Worm (Caenorhabditis elegans) whole organism, L1 larva: ENCODE results near the gene C44C10.15.

ENCODE experiments used
- C16A3.4 ChIP-seq: fragments of 150-350 bp; optimal IDR thresholded peaks from 2 replicates; lab custom pipeline; 2014; ENCODE audit warnings: missing biosample characterization, missing genetic modification characterization
- C34B4.2 ChIP-seq: sonication (generic microtip); optimal IDR thresholded peaks from 2 replicates; lab custom pipeline; 2017; ENCODE audit warnings: mild to moderate bottlenecking, missing genetic modification characterization, missing compliant biosample characterization
- ama-1 ChIP-seq: fragments of 150-350 bp; optimal IDR thresholded peaks from 2 replicates; lab custom pipeline; 2014
- blmp-1 ChIP-seq: fragments of 150-350 bp; optimal IDR thresholded peaks from 2 replicates; lab custom pipeline; 2014; ENCODE audit warnings: missing biosample characterization, missing genetic modification characterization
- ceh-63 ChIP-seq: fragments of 200-800 bp; sonication (Bioruptor generic); optimal IDR thresholded peaks from 2 replicates; lab custom pipeline; 2018; ENCODE audit warnings: mild to moderate bottlenecking, missing genetic modification characterization, missing compliant biosample characterization
- ceh-82 ChIP-seq, 3 experiments: fragments of 150-350 bp in 1 of 3; sonication (generic microtip) in 2 of 3; optimal IDR thresholded peaks; 2 replicates each; lab custom pipeline; 2014 to 2017; ENCODE audit warnings: missing biosample characterization in 3 of 3, missing genetic modification characterization in 3 of 3
- ceh-88 ChIP-seq: fragments of 200-800 bp; sonication (Bioruptor generic); IDR thresholded peaks from 2 replicates; pipeline ENCODE4 v1.3.6; 2022; ENCODE audit warnings: missing genetic modification characterization, missing compliant biosample characterization
- dpl-1 ChIP-seq, 3 experiments: fragments of 150-350 bp in 2 of 3; sonication (generic microtip) in 1 of 3; optimal IDR thresholded peaks; 2 replicates each; lab custom pipeline; 2014 to 2017; ENCODE audit warnings: missing biosample characterization in 3 of 3, missing genetic modification characterization in 3 of 3, missing genetic modification reagents in 3 of 3
- efl-1 ChIP-seq, 4 experiments: fragments of 150-350 bp; optimal IDR thresholded peaks in 3 of 4; peaks in 1 of 4; 1 replicate in 1 of 4; 2 replicates in 3 of 4; lab custom pipeline; 2014; ENCODE audit warnings: missing biosample characterization in 2 of 4, missing genetic modification characterization in 2 of 4, missing genetic modification reagents in 2 of 4
- elt-2 ChIP-seq: sonication (generic microtip); optimal IDR thresholded peaks from 2 replicates; lab custom pipeline; 2016; ENCODE audit warnings: missing genetic modification characterization, mild to moderate bottlenecking, inconsistent platforms, missing compliant biosample characterization, missing genetic modification reagents
- elt-3 ChIP-seq, 6 experiments: fragments of 150-350 bp in 1 of 6; sonication (generic microtip); optimal IDR thresholded peaks; 2 replicates each; lab custom pipeline; 2017 to 2018; ENCODE audit warnings: missing biosample characterization in 6 of 6, missing genetic modification characterization in 6 of 6, inconsistent platforms in 1 of 6
- fkh-4 ChIP-seq: sonication (generic microtip); optimal IDR thresholded peaks from 2 replicates; lab custom pipeline; 2016; ENCODE audit warnings: missing compliant biosample characterization, missing genetic modification characterization, borderline replicate concordance
- fkh-8 ChIP-seq: sonication (generic microtip); optimal IDR thresholded peaks from 2 replicates; lab custom pipeline; 2016; ENCODE audit warnings: mild to moderate bottlenecking, missing genetic modification characterization, missing compliant biosample characterization
- grh-1 ChIP-seq: fragments of 200-800 bp; sonication (Bioruptor generic); IDR thresholded peaks from 2 replicates; pipeline ENCODE4 v1.3.6; 2022; ENCODE audit warnings: missing genetic modification reagents, missing genetic modification characterization, missing compliant biosample characterization
- hlh-4 ChIP-seq: sonication (generic microtip); optimal IDR thresholded peaks from 2 replicates; lab custom pipeline; 2016; ENCODE audit warnings: mild to moderate bottlenecking, missing genetic modification characterization, missing compliant biosample characterization
- lin-13 ChIP-seq: fragments of 150-350 bp; optimal IDR thresholded peaks from 2 replicates; lab custom pipeline; 2014; ENCODE audit warnings: missing biosample characterization, missing genetic modification reagents, missing genetic modification characterization
- lin-14 ChIP-seq: fragments of 200-800 bp; sonication (Bioruptor generic); optimal IDR thresholded peaks from 2 replicates; lab custom pipeline; 2018; ENCODE audit warnings: mild to moderate bottlenecking, missing genetic modification characterization, moderate library complexity, missing compliant biosample characterization
- lin-15B ChIP-seq: fragments of 150-350 bp; sonication (generic microtip); optimal IDR thresholded peaks from 3 replicates; lab custom pipeline; 2014; ENCODE audit warnings: missing biosample characterization, missing genetic modification characterization
- lin-35 ChIP-seq, 2 experiments: fragments of 150-350 bp; optimal IDR thresholded peaks; 2 replicates each; lab custom pipeline; 2014; ENCODE audit warnings: missing biosample characterization in 2 of 2, missing genetic modification characterization in 2 of 2, missing genetic modification reagents in 2 of 2
- lir-3 ChIP-seq: sonication (generic microtip); optimal IDR thresholded peaks from 2 replicates; lab custom pipeline; 2016; ENCODE audit warnings: mild to moderate bottlenecking, missing genetic modification characterization, moderate library complexity, missing compliant biosample characterization; ENCODE audit not compliant: poor library complexity
- mab-9 ChIP-seq: fragments of 200-800 bp; sonication (Bioruptor generic); IDR thresholded peaks from 2 replicates; pipeline ENCODE4 v1.3.6; 2022; ENCODE audit warnings: missing genetic modification reagents, missing genetic modification characterization, missing compliant biosample characterization
- mdl-1 ChIP-seq, 2 experiments: fragments of 150-350 bp; optimal IDR thresholded peaks; 2 replicates each; lab custom pipeline; 2014 to 2017; ENCODE audit warnings: missing biosample characterization in 2 of 2, missing genetic modification characterization in 2 of 2, inconsistent platforms in 1 of 2
- mep-1 ChIP-seq: fragments of 150-350 bp; optimal IDR thresholded peaks from 2 replicates; lab custom pipeline; 2014; ENCODE audit warnings: missing biosample characterization, missing genetic modification characterization
- nhr-11 ChIP-seq: fragments of 150-350 bp; optimal IDR thresholded peaks from 2 replicates; lab custom pipeline; 2014; ENCODE audit warnings: missing biosample characterization, missing genetic modification characterization
- nhr-20 ChIP-seq: sonication (generic microtip); optimal IDR thresholded peaks from 2 replicates; lab custom pipeline; 2016; ENCODE audit warnings: mild to moderate bottlenecking, missing genetic modification characterization, missing compliant biosample characterization
- nhr-47 ChIP-seq: sonication (generic microtip); optimal IDR thresholded peaks from 2 replicates; lab custom pipeline; 2016; ENCODE audit warnings: mild to moderate bottlenecking, missing genetic modification characterization, moderate library complexity, missing compliant biosample characterization
- nhr-76 ChIP-seq: sonication (generic microtip); optimal IDR thresholded peaks from 2 replicates; lab custom pipeline; 2017; ENCODE audit warnings: missing biosample characterization, missing genetic modification characterization
- nhr-85 ChIP-seq: sonication (generic microtip); peaks from one replicate; lab custom pipeline; 2016; ENCODE audit warnings: missing genetic modification characterization, inconsistent platforms, missing compliant biosample characterization
- nhr-90 ChIP-seq: sonication (generic microtip); optimal IDR thresholded peaks from 2 replicates; lab custom pipeline; 2016; ENCODE audit warnings: mild to moderate bottlenecking, missing genetic modification characterization, missing compliant biosample characterization; ENCODE audit not compliant: poor library complexity
- pax-3 ChIP-seq: fragments of 200-800 bp; sonication (Bioruptor generic); optimal IDR thresholded peaks from 2 replicates; lab custom pipeline; 2018; ENCODE audit warnings: mild to moderate bottlenecking, missing genetic modification characterization, moderate library complexity, missing compliant biosample characterization
- rnt-1 ChIP-seq: sonication (generic microtip); optimal IDR thresholded peaks from 2 replicates; lab custom pipeline; 2016; ENCODE audit warnings: mild to moderate bottlenecking, missing genetic modification characterization, moderate library complexity, missing compliant biosample characterization
- skn-1 ChIP-seq: fragments of 150-350 bp; optimal IDR thresholded peaks from 2 replicates; lab custom pipeline; 2014; ENCODE audit warnings: missing biosample characterization, missing genetic modification characterization
- snpc-4 ChIP-seq: fragments of 150-350 bp; optimal IDR thresholded peaks from 2 replicates; lab custom pipeline; 2014; ENCODE audit warnings: missing biosample characterization, missing genetic modification characterization
- sox-4 ChIP-seq: sonication (generic microtip); optimal IDR thresholded peaks from 2 replicates; lab custom pipeline; 2016; ENCODE audit warnings: missing genetic modification characterization, missing compliant biosample characterization
- swsn-7 ChIP-seq: sonication (generic microtip); optimal IDR thresholded peaks from 2 replicates; lab custom pipeline; 2016; ENCODE audit warnings: missing genetic modification characterization, missing compliant biosample characterization
- tbx-2 ChIP-seq: sonication (generic microtip); optimal IDR thresholded peaks from 2 replicates; lab custom pipeline; 2016; ENCODE audit warnings: missing genetic modification characterization, missing compliant biosample characterization
- tlp-1 ChIP-seq: fragments of 150-350 bp; optimal IDR thresholded peaks from 2 replicates; lab custom pipeline; 2014; ENCODE audit warnings: missing biosample characterization, missing genetic modification characterization
- unc-130 ChIP-seq: fragments of 150-350 bp; optimal IDR thresholded peaks from 2 replicates; lab custom pipeline; 2017; ENCODE audit warnings: missing biosample characterization, missing genetic modification characterization, inconsistent platforms
- unc-86 ChIP-seq: sonication (generic microtip); optimal IDR thresholded peaks from 2 replicates; lab custom pipeline; 2016; ENCODE audit warnings: missing genetic modification characterization, missing compliant biosample characterization
- unc-98 ChIP-seq: fragments of 200-800 bp; sonication (Bioruptor generic); IDR thresholded peaks from 2 replicates; pipeline ENCODE4 v1.3.6; 2022; ENCODE audit warnings: missing genetic modification characterization, missing compliant biosample characterization
- xbp-1 ChIP-seq: sonication (generic microtip); optimal IDR thresholded peaks from 2 replicates; lab custom pipeline; 2016; ENCODE audit warnings: missing genetic modification characterization, missing compliant biosample characterization
- zip-4 ChIP-seq: fragments of 200-800 bp; sonication (Bioruptor generic); optimal IDR thresholded peaks from 2 replicates; lab custom pipeline; 2018; ENCODE audit warnings: mild to moderate bottlenecking, missing genetic modification characterization, moderate library complexity, missing compliant biosample characterization
- ztf-4 ChIP-seq: fragments of 150-350 bp; optimal IDR thresholded peaks from 2 replicates; lab custom pipeline; 2014; ENCODE audit warnings: missing biosample characterization, missing genetic modification characterization

Gene C44C10.15

ce11 chrX:11696696-11697095 lies 3.5 kb downstream of the C44C10.15 start, which contains the start of gene C44C10.12:
C44C10.12 (plus strand) TSS chrX:11696996.
- no peak for TF ChIP-seq lin-13 (GFP tag; lab: Kevin White, UChicago)
- TF ChIP-seq pax-3 (tag; lab: Kevin White, UChicago) = no peak
- TF ChIP-seq nhr-90 (tag; lab: Kevin White, UChicago) = no peak
- TF ChIP-seq ama-1 = no peak

- peak; percentile 66 for TF ChIP-seq skn-1 (tag; lab: Kevin White, UChicago)
- TF ChIP-seq elt-2 (tag; lab: Kevin White, UChicago) = no peak
- TF ChIP-seq unc-130 (tag; lab: Kevin White, UChicago) = peak; percentile 23
- TF ChIP-seq efl-1 (optimal IDR thresholded peaks at IDR 0.05; lab: Kevin White, UChicago) = peak in 1 of 2 experiments; percentile 28
- peak in 1 of 2 experiments; percentile 26 for TF ChIP-seq efl-1 (GFP tag; optimal IDR thresholded peaks at IDR 0.05 in 1 of 2; lab: Kevin White, UChicago)
- TF ChIP-seq ceh-88 (GFP tag; lab: Robert Waterston, UW) = no peak
- peak; percentile 7 for TF ChIP-seq fkh-8 (tag; lab: Kevin White, UChicago)
- TF ChIP-seq unc-86 (tag; lab: Kevin White, UChicago) = no peak
- no peak for TF ChIP-seq grh-1 (GFP tag; lab: Robert Waterston, UW)
- no peak for TF ChIP-seq zip-4
- TF ChIP-seq xbp-1 (tag; lab: Kevin White, UChicago) = peak; percentile 24
- TF ChIP-seq lir-3 = peak; percentile 55
- TF ChIP-seq dpl-1 (GFP tag; optimal IDR thresholded peaks at IDR 0.05; lab: Kevin White, UChicago) = peak in 2 of 3 experiments; percentile 5 to 47
- TF ChIP-seq fkh-4 (tag; lab: Kevin White, UChicago) = peak; percentile 14
- TF ChIP-seq nhr-20 = peak; percentile 45
- TF ChIP-seq rnt-1 (tag; lab: Kevin White, UChicago) = peak; percentile 79
- no peak for TF ChIP-seq tlp-1 (tag; lab: Kevin White, UChicago)
- peak; percentile 85 for TF ChIP-seq lin-14 (GFP tag; lab: Kevin White, UChicago)
- peak; percentile 26 for TF ChIP-seq nhr-90 (tag; lab: Kevin White, UChicago)
- TF ChIP-seq mep-1 (tag; lab: Kevin White, UChicago) = peak; percentile 8
- peak; percentile 10 to 63 (median 17) for TF ChIP-seq ceh-82 (tag; optimal IDR thresholded peaks at IDR 0.05; lab: Kevin White, UChicago)
- peak; percentile 55 for TF ChIP-seq blmp-1 (tag; lab: Kevin White, UChicago)
- TF ChIP-seq lin-35 (GFP tag; optimal IDR thresholded peaks at IDR 0.05; lab: Kevin White, UChicago) = peak in 1 of 2 experiments; percentile 10
- TF ChIP-seq ztf-4 = no peak
- peak; percentile 10 for TF ChIP-seq C16A3.4 (tag; lab: Kevin White, UChicago)
- TF ChIP-seq nhr-85 (tag; lab: Kevin White, UChicago) = peak; percentile 64
- peak; percentile 30 for TF ChIP-seq swsn-7 (tag; lab: Kevin White, UChicago)
- TF ChIP-seq snpc-4 (tag; lab: Kevin White, UChicago) = no peak
- peak in 1 of 2 experiments; percentile 28 for TF ChIP-seq mdl-1 (tag; optimal IDR thresholded peaks at IDR 0.05; lab: Kevin White, UChicago)
These were observed 7.1 kb downstream of the C44C10.15 start, which contains the start of gene smcl-1 for ce11 chrX:11693092-11693491. smcl-1 (plus strand) TSS chrX:11693464.

- TF ChIP-seq C34B4.2 (no peak), pax-3 (tag; lab: Kevin White, UChicago) (no peak), elt-2 (tag; lab: Kevin White, UChicago) (no peak), sox-4 (tag; lab: Kevin White, UChicago) (no peak), nhr-47 (no peak), blmp-1 (tag; lab: Kevin White, UChicago) (no peak), elt-3 (tag; optimal IDR thresholded peaks at IDR 0.05; lab: Kevin White, UChicago) (no peak), mab-9 (GFP tag; lab: Robert Waterston, UW) (no peak), ceh-63 (no peak), unc-98 (GFP tag; lab: Robert Waterston, UW) (no peak), snpc-4 (tag; lab: Kevin White, UChicago) (no peak), nhr-76 (no peak), hlh-4 (tag; lab: Kevin White, UChicago) (no peak), nhr-11 (tag; lab: Kevin White, UChicago) (no peak), lin-15B (no peak), tbx-2 (tag; lab: Kevin White, UChicago) (no peak)
These were observed 10.1 kb downstream of the C44C10.15 start, which contains the start of the genes C44C10.10 and C44C10.5 for ce11 chrX:11690014-11690591. C44C10.10 (plus strand) TSS chrX:11690314. C44C10.5 (plus strand) TSS chrX:11690541.
